Fruit fly (Drosophila melanogaster) ovary, adult (tissue): ENCODE measurements around the gene CG9682.

ENCODE experiments used
- CG17801 ChIP-seq: fragments of 200-800 bp; optimal IDR thresholded peaks from 2 replicates; lab custom pipeline; 2019; ENCODE audit warnings: missing biosample characterization, mild to moderate bottlenecking, missing genetic modification characterization, moderate library complexity; ENCODE audit not compliant: partially characterized antibody

The CG9682 gene

dm6 chr3R:30258298-30258990, 7.7 kb downstream of the CG9682 start:
- TF ChIP-seq CG17801 (GFP tag; lab: Kevin White, UChicago) = no peak

dm6 chr3R:30258991-30259351, 8.2 kb downstream of the CG9682 start:
- no peak for TF ChIP-seq CG17801 (GFP tag; lab: Kevin White, UChicago)

dm6 chr3R:30259561-30259960, 8.8 kb downstream of the CG9682 start:
- no peak for TF ChIP-seq CG17801 (GFP tag; lab: Kevin White, UChicago)

- TF ChIP-seq CG17801 (GFP tag; lab: Kevin White, UChicago) = no peak
Measured at dm6 chr3R:30261838-30262237, 11.1 kb downstream of the CG9682 start.

- no peak for TF ChIP-seq CG17801 (GFP tag; lab: Kevin White, UChicago)
Measured at dm6 chr3R:30263708-30264107, 13.0 kb downstream of the CG9682 start.

dm6 chr3R:30264671-30265282, 14.0 kb downstream of the CG9682 start:
- no peak for TF ChIP-seq CG17801 (GFP tag; lab: Kevin White, UChicago)

dm6 chr3R:30265420-30265819, 14.7 kb downstream of the CG9682 start:
- no peak for TF ChIP-seq CG17801 (GFP tag; lab: Kevin White, UChicago)

dm6 chr3R:30268733-30269132, 18.0 kb downstream of the CG9682 start:
- no peak for TF ChIP-seq CG17801 (GFP tag; lab: Kevin White, UChicago)

dm6 chr3R:30270318-30271119, 19.8 kb downstream of the CG9682 start:
- TF ChIP-seq CG17801 (GFP tag; lab: Kevin White, UChicago) = no peak

dm6 chr3R:30271120-30271467, 20.4 kb downstream of the CG9682 start:
- TF ChIP-seq CG17801 (GFP tag; lab: Kevin White, UChicago) = no peak

- TF ChIP-seq CG17801 (GFP tag; lab: Kevin White, UChicago) = no peak
Measured at dm6 chr3R:30272176-30272857, 21.6 kb downstream of the CG9682 start.

- no peak for TF ChIP-seq CG17801 (GFP tag; lab: Kevin White, UChicago)
Measured at dm6 chr3R:30272858-30273379, 22.2 kb downstream of the CG9682 start.

dm6 chr3R:30273898-30274297, 23.2 kb downstream of the CG9682 start:
- no peak for TF ChIP-seq CG17801 (GFP tag; lab: Kevin White, UChicago)

dm6 chr3R:30275970-30276369, 25.2 kb downstream of the CG9682 start:
- no peak for TF ChIP-seq CG17801 (GFP tag; lab: Kevin White, UChicago)
